Fruit fly (Drosophila melanogaster): ENCODE data around the gene cal1.

Gene cal1

dm6 chr3R:17065018-17065784, 22.9 kb upstream of the cal1 start (continued):
- no peak for TF ChIP-seq tll (GFP tag; optimal IDR thresholded peaks at IDR 0.05)
- peak; percentile 76 for TF ChIP-seq Hey (tag; optimal IDR thresholded peaks at IDR 0.05)
- peak; percentile 78 for TF ChIP-seq CG4730 (GFP tag; IDR thresholded peaks at IDR 0.05)
- no peak for TF ChIP-seq dan (GFP tag; IDR thresholded peaks at IDR 0.05)
- peak; percentile 78 for TF ChIP-seq CG7357 (GFP tag; IDR thresholded peaks at IDR 0.05)
- TF ChIP-seq CG14667 (GFP tag; IDR thresholded peaks at IDR 0.05): peak; percentile 78
- TF ChIP-seq CG9932 (GFP tag; IDR thresholded peaks at IDR 0.05): peak; percentile 86
- peak; percentile 84 for TF ChIP-seq CG1792 (GFP tag; optimal IDR thresholded peaks at IDR 0.05)
- peak; percentile 71 for TF ChIP-seq Oaz (GFP tag; IDR thresholded peaks at IDR 0.05)
- no peak for TF ChIP-seq CG42726 (GFP tag; IDR thresholded peaks at IDR 0.05; ENCODE audit: partially characterized antibody)
- TF ChIP-seq CG11093 (GFP tag; IDR thresholded peaks at IDR 0.05): peak; percentile 80
- peak; percentile 90 for TF ChIP-seq CG9437 (GFP tag; optimal IDR thresholded peaks at IDR 0.05)
- peak; percentile 79 for TF ChIP-seq CG2199 (GFP tag; IDR thresholded peaks at IDR 0.05)
- TF ChIP-seq CG6854 (GFP tag; optimal IDR thresholded peaks at IDR 0.05): peak; percentile 88
- peak; percentile 97 for TF ChIP-seq CG2678 (tag; optimal IDR thresholded peaks at IDR 0.05)
- no peak for TF ChIP-seq Elba2 (GFP tag; optimal IDR thresholded peaks at IDR 0.05)
- TF ChIP-seq GATAe (GFP tag; conservative IDR thresholded peaks at IDR 0.05): peak; percentile 71
- no peak for TF ChIP-seq hkb (optimal IDR thresholded peaks at IDR 0.05)
- peak; percentile 91 for TF ChIP-seq hkb (GFP tag; IDR thresholded peaks at IDR 0.05)
- peak; percentile 45 for TF ChIP-seq CTCF (GFP tag; optimal IDR thresholded peaks at IDR 0.05)
- TF ChIP-seq gsb (GFP tag; IDR thresholded peaks at IDR 0.05): peak; percentile 73
- peak; percentile 81 for TF ChIP-seq Mad (GFP tag; optimal IDR thresholded peaks at IDR 0.05)
- no peak for TF ChIP-seq CG7963 (GFP tag; IDR thresholded peaks at IDR 0.05; ENCODE audit: partially characterized antibody)
- peak; percentile 93 for TF ChIP-seq Sox100B (GFP tag; optimal IDR thresholded peaks at IDR 0.05)
- peak; percentile 98 for TF ChIP-seq kni (GFP tag; optimal IDR thresholded peaks at IDR 0.05)
- TF ChIP-seq Spps (tag; optimal IDR thresholded peaks at IDR 0.05): peak; percentile 77
- TF ChIP-seq CG3847 (GFP tag; IDR thresholded peaks at IDR 0.05): peak; percentile 85
- TF ChIP-seq Bgb (GFP tag; IDR thresholded peaks at IDR 0.05; ENCODE audit: partially characterized antibody): peak; percentile 56; the same call in 1 of the 2 replicates
- peak; percentile 95 for TF ChIP-seq lab (GFP tag; optimal IDR thresholded peaks at IDR 0.05)
- no peak for TF ChIP-seq unc-4 (GFP tag; IDR thresholded peaks at IDR 0.05; ENCODE audit: partially characterized antibody)
- no peak for TF ChIP-seq CG8478 (optimal IDR thresholded peaks at IDR 0.05)
- TF ChIP-seq bowl (GFP tag; IDR thresholded peaks at IDR 0.05): peak; percentile 62; the same call in 1 of the 2 replicates
- peak; percentile 98 for TF ChIP-seq Med (GFP tag)
- TF ChIP-seq NFAT (GFP tag; IDR thresholded peaks at IDR 0.05): peak; percentile 80
- TF ChIP-seq CG12155 (GFP tag; optimal IDR thresholded peaks at IDR 0.05): peak; percentile 91
- peak; percentile 94 for TF ChIP-seq CG15601 (tag; optimal IDR thresholded peaks at IDR 0.05)
- peak; percentile 83 for TF ChIP-seq ara (GFP tag; IDR thresholded peaks at IDR 0.05)
- peak; percentile 48 for TF ChIP-seq Sry-δ (GFP tag; optimal IDR thresholded peaks at IDR 0.05)
- peak; percentile 76 for TF ChIP-seq en (GFP tag; optimal IDR thresholded peaks at IDR 0.05)
- peak; percentile 72 for TF ChIP-seq exex (tag; optimal IDR thresholded peaks at IDR 0.05)
- TF ChIP-seq Awh (GFP tag; IDR thresholded peaks at IDR 0.05): peak; percentile 87
- peak; percentile 91 for TF ChIP-seq Bteb2 (GFP tag; optimal IDR thresholded peaks at IDR 0.05)
- peak; percentile 78 for TF ChIP-seq dm (GFP tag; optimal IDR thresholded peaks at IDR 0.05)
- TF ChIP-seq scrt (GFP tag; optimal IDR thresholded peaks at IDR 0.05): peak; percentile 91
- peak; percentile 70 for TF ChIP-seq ash1 (GFP tag; optimal IDR thresholded peaks at IDR 0.05)
- peak; percentile 78 for TF ChIP-seq CG8281 (tag; optimal IDR thresholded peaks at IDR 0.05)
- TF ChIP-seq gfzf (GFP tag; optimal IDR thresholded peaks at IDR 0.05): no peak
- peak; percentile 84 for TF ChIP-seq crc (GFP tag; optimal IDR thresholded peaks at IDR 0.05)
- TF ChIP-seq Lpt (GFP tag; optimal IDR thresholded peaks at IDR 0.05): no peak
- TF ChIP-seq CG4282 (GFP tag; optimal IDR thresholded peaks at IDR 0.05): peak; percentile 55
- TF ChIP-seq Adf1 (GFP tag; IDR thresholded peaks at IDR 0.05): peak; percentile 79

Measured in whole organism, embryonic.